Worm (Caenorhabditis elegans) whole organism, mixed stage, embryonic: Measurements from ENCODE around the gene F35E12.10.

Source experiments
- ceh-83 ChIP-seq: fragments of 200-800 bp; sonication (Bioruptor generic); optimal IDR thresholded peaks from 2 replicates; lab custom pipeline; 2018; ENCODE audit warnings: mild to moderate bottlenecking, missing genetic modification characterization, missing compliant biosample characterization
- elt-3 ChIP-seq: fragments of 150-350 bp; optimal IDR thresholded peaks from 2 replicates; lab custom pipeline; 2014; ENCODE audit warnings: missing biosample characterization, missing genetic modification characterization
- lin-13 ChIP-seq: fragments of 150-350 bp; optimal IDR thresholded peaks from 2 replicates; lab custom pipeline; 2014; ENCODE audit warnings: missing biosample characterization, missing genetic modification characterization
- lsy-2 ChIP-seq: fragments of 150-350 bp; optimal IDR thresholded peaks from 2 replicates; lab custom pipeline; 2014; ENCODE audit warnings: missing biosample characterization, missing genetic modification characterization
- nhr-76 ChIP-seq: sonication (generic microtip); optimal IDR thresholded peaks from 2 replicates; lab custom pipeline; 2017; ENCODE audit warnings: missing biosample characterization, missing genetic modification characterization
- sem-2 ChIP-seq: fragments of 200-800 bp; sonication (Bioruptor generic); optimal IDR thresholded peaks from 2 replicates; lab custom pipeline; 2018; ENCODE audit warnings: mild to moderate bottlenecking, missing genetic modification characterization, missing compliant biosample characterization
- snpc-4 ChIP-seq: fragments of 150-350 bp; optimal IDR thresholded peaks from 2 replicates; lab custom pipeline; 2014; ENCODE audit warnings: missing biosample characterization, missing genetic modification characterization
- unc-62 ChIP-seq: fragments of 150-350 bp; optimal IDR thresholded peaks from 2 replicates; lab custom pipeline; 2014; ENCODE audit warnings: missing biosample characterization, missing genetic modification reagents, missing genetic modification characterization
- ztf-11 ChIP-seq: fragments of 150-350 bp; optimal IDR thresholded peaks from 2 replicates; lab custom pipeline; 2014; ENCODE audit warnings: missing biosample characterization, missing genetic modification characterization

- TF ChIP-seq ztf-11 (tag; lab: Kevin White, UChicago) (no peak), snpc-4 (tag; lab: Kevin White, UChicago) (no peak), nhr-76 (tag; lab: Kevin White, UChicago) (no peak), lsy-2 (tag; lab: Kevin White, UChicago) (no peak), elt-3 (tag; lab: Kevin White, UChicago) (no peak), ceh-83 (GFP tag; lab: Kevin White, UChicago) (no peak), lin-13 (tag; lab: Kevin White, UChicago) (no peak), sem-2 (no peak), unc-62 (GFP tag; lab: Kevin White, UChicago) (no peak)
Measured at ce11 chrV:13796246-13796776, 47.8 kb upstream of the F35E12.10 start, which contains the start of gene twk-32.
